In genomic region chrV:18246077-18246476, ce11 we compare ENCODE assay signal across 1 worm cellular context.
A peak's percentile ranks its signal among the peaks of the same experiment; 100 is the strongest.
TF ChIP-seq lines count a peak whose summit lies in the region.

No protein-coding gene starts in this region.

TF ChIP-seq in whole organism, L4 larva, 104 proteins besides CTCF, POLR2A, EP300 and RAD21 (continued from another document):
- TF ChIP-seq sdz-12 (GFP tag; optimal IDR thresholded peaks at IDR 0.05; lab: Kevin White, UChicago) (no peak), nhr-76 (tag; optimal IDR thresholded peaks at IDR 0.05; lab: Kevin White, UChicago) (no peak), lsy-2 (tag; optimal IDR thresholded peaks at IDR 0.05; lab: Kevin White, UChicago) (no peak), ces-1 (GFP tag; optimal IDR thresholded peaks at IDR 0.05; lab: Kevin White, UChicago) (no peak), lin-13 (GFP tag; optimal IDR thresholded peaks at IDR 0.05; lab: Kevin White, UChicago) (no peak), rbr-2 (tag; optimal IDR thresholded peaks at IDR 0.05; lab: Kevin White, UChicago) (no peak), unc-130 (GFP tag; optimal IDR thresholded peaks at IDR 0.05; lab: Kevin White, UChicago) (no peak), arid-1 (GFP tag; conservative IDR thresholded peaks at IDR 0.05; lab: Robert Waterston, UW) (no peak), unc-62 (GFP tag; optimal IDR thresholded peaks at IDR 0.05 in 1 of 2; lab: Kevin White, UChicago) (no peak), unc-62 (tag; optimal IDR thresholded peaks at IDR 0.05; lab: Kevin White, UChicago) (no peak), D1046.2 (GFP tag; IDR thresholded peaks at IDR 0.05; lab: Robert Waterston, UW) (no peak), daf-19 (GFP tag; conservative IDR thresholded peaks at IDR 0.05; lab: Robert Waterston, UW) (no peak), attf-4 (tag; optimal IDR thresholded peaks at IDR 0.05; lab: Kevin White, UChicago) (no peak), nhr-28 (tag; optimal IDR thresholded peaks at IDR 0.05; lab: Kevin White, UChicago) (peak; percentile 63), pqm-1 (tag; optimal IDR thresholded peaks at IDR 0.05; lab: Kevin White, UChicago) (peak; percentile 77), mdl-1 (tag; optimal IDR thresholded peaks at IDR 0.05; lab: Kevin White, UChicago) (no peak), dmd-6 (GFP tag; IDR thresholded peaks at IDR 0.05; lab: Robert Waterston, UW) (peak; percentile 36; the same call in 1 of the 2 replicates), nhr-10 (tag; optimal IDR thresholded peaks at IDR 0.05; lab: Kevin White, UChicago) (no peak)
TF ChIP-seq in whole organism, L4 larva: peak in this region for 5.
